Fruit fly (Drosophila melanogaster): Measurements from ENCODE around the gene CG18557.
A peak's percentile ranks its signal among the peaks of the same experiment; 100 is the strongest.

The CG18557 gene

DNA sequence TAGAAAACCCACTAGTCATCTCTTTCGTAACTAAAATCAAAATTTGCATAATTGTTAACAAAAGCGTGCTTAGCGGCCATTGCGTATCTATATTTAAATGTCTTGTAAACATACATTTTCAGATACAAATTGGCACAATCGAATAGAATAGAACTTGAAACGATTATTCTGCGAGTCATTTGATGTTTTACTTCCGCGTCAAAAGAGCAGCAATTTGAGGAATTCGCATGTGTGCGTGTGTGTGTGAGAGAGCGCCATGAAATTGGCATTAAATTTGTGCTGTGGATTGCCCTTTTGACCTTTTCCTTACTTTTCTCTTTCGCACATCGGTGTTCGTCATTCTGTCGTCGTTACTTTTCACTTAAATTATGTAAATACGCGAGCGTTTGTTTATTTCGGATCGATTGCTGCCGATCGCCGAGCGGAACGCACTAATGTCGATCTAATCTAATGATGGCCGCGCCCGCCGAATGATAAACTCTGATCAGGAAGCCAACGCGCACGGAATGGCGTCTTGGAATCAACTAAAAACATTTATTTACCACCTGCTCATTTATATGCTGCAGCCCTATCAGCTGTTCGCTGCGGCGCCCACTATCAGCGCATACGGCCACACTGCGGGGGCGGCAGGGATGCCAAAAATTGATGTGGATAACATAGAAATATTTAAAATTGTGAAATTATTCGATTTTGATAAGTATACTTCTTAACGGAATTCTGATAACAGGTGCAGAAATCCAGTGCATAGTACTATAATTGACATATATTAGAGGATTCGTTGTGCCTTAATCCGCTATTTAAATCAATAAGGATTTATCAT, 39.4 kb upstream of the CG18557 start (continued):
- TF ChIP-seq Eip93F (GFP tag; optimal IDR thresholded peaks at IDR 0.05) = no peak
- peak; percentile 43 for TF ChIP-seq CG32006 (GFP tag; optimal IDR thresholded peaks at IDR 0.05)
- no peak for TF ChIP-seq Hr38 (GFP tag; optimal IDR thresholded peaks at IDR 0.05)
- no peak for TF ChIP-seq spab (GFP tag; optimal IDR thresholded peaks at IDR 0.05)
- no peak for TF ChIP-seq CG31627 (GFP tag; optimal IDR thresholded peaks at IDR 0.05)
- no peak for TF ChIP-seq fd59A (GFP tag; optimal IDR thresholded peaks at IDR 0.05)
- peak; percentile 6 to 20 for TF ChIP-seq ss (GFP tag; optimal IDR thresholded peaks at IDR 0.05)
- TF ChIP-seq CG34406 (GFP tag; optimal IDR thresholded peaks at IDR 0.05) = no peak
- TF ChIP-seq CG1621 (tag; optimal IDR thresholded peaks at IDR 0.05) = peak; percentile 3
- TF ChIP-seq CG10631 (GFP tag; optimal IDR thresholded peaks at IDR 0.05) = no peak
- no peak for TF ChIP-seq CG11762 (GFP tag; optimal IDR thresholded peaks at IDR 0.05; ENCODE audit: insufficient read depth)
- TF ChIP-seq CG7368 (GFP tag; optimal IDR thresholded peaks at IDR 0.05) = no peak
- TF ChIP-seq OdsH (GFP tag; optimal IDR thresholded peaks at IDR 0.05) = no peak
- peak; percentile 53; the same call in 1 of the 3 replicates for TF ChIP-seq CG6163 (GFP tag; IDR thresholded peaks at IDR 0.05)
- TF ChIP-seq Gug (GFP tag; IDR thresholded peaks at IDR 0.05) = no peak
- TF ChIP-seq Ets21C (GFP tag; optimal IDR thresholded peaks at IDR 0.05) = no peak
- no peak for TF ChIP-seq CG16779 (tag; optimal IDR thresholded peaks at IDR 0.05)
- TF ChIP-seq CG11294 (GFP tag; IDR thresholded peaks at IDR 0.05) = 0 out of 2 replicates have a peak, but pooled peaks have one; percentile 32
- no peak for TF ChIP-seq Sox14 (GFP tag; optimal IDR thresholded peaks at IDR 0.05)
- no peak for TF ChIP-seq acj6 (GFP tag; optimal IDR thresholded peaks at IDR 0.05)
- no peak for TF ChIP-seq lz (GFP tag; optimal IDR thresholded peaks at IDR 0.05)
- TF ChIP-seq Met (GFP tag; optimal IDR thresholded peaks at IDR 0.05) = no peak
- TF ChIP-seq Smox (GFP tag; optimal IDR thresholded peaks at IDR 0.05) = no peak

DNA sequence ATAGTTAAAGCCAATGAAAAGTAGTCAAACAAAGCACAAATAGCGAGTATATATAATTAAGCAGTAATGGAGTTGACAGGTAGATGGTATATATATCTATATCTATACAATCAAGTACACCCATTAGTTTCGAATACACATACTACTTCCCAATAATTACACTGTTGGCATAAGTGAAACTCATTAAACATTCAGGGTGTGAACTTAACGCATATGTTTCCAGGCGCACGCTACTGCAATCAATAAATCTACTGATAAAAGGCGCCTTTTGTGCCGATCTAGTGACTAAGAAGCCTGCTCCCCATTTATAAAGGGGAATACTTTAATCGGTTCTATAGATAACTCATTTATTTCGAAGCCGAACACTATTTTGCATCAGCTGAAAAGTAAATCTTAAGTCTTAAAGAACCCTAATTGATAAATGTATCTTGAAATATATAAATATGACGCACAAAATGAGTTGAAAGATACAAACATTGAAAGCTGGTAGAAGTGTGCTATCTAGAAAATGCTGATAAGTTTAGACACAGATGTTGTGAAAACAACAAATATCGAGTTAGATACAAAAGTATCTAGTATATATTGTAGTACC, 38.3 kb upstream of the CG18557 start:
- TF ChIP-seq acj6 (GFP tag; optimal IDR thresholded peaks at IDR 0.05) = no peak
- TF ChIP-seq svp (GFP tag) = peak; percentile 64

DNA sequence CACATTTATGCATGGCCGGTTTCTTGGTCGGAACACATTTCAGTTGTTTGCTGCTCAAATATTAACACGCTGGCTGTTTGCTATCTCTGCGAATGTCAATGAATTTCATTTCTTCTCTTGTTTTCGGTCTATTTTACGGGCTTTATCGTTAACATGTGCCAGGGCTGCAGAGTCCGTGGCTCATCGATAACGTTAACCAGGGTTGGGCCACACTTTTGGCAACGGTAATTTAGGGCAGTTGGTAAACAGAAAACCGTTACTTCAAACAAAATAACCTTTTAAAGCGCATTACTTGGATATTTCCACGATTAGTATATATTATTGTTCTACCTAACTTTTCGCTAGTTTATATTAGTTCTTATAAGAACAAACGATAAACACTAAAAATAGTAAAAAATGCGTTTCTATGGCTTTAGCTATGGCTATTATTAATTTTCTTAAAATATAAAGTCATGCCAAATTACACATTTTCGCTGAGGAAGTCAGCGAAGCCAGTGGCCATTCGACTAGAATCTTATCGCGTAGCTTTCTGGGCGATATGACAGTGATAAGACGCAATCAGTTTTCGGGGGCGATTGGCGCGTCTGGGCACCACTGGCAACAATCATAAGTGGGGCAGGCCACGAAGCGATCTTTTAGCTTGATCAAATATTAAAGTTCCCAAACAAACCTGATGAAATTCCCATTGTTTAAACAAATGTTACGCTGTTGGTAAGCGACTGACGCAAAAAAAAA, 37.6 kb upstream of the CG18557 start:
- TF ChIP-seq Smox (GFP tag; optimal IDR thresholded peaks at IDR 0.05) (peak; percentile 41), Met (GFP tag; optimal IDR thresholded peaks at IDR 0.05) (peak; percentile 55), CG11762 (GFP tag; optimal IDR thresholded peaks at IDR 0.05; ENCODE audit: insufficient read depth) (no peak), achi (GFP tag; optimal IDR thresholded peaks at IDR 0.05) (no peak), CG3919 (GFP tag; optimal IDR thresholded peaks at IDR 0.05) (peak; percentile 7), CG3032 (tag; optimal IDR thresholded peaks at IDR 0.05) (no peak), fd59A (GFP tag; optimal IDR thresholded peaks at IDR 0.05) (no peak), spab (GFP tag; optimal IDR thresholded peaks at IDR 0.05) (no peak), pdm3 (GFP tag; optimal IDR thresholded peaks at IDR 0.05) (peak; percentile 22), CG10669 (GFP tag; optimal IDR thresholded peaks at IDR 0.05) (no peak), Hr4 (GFP tag; optimal IDR thresholded peaks at IDR 0.05) (no peak), Gug (GFP tag; IDR thresholded peaks at IDR 0.05) (no peak), Sox14 (GFP tag; optimal IDR thresholded peaks at IDR 0.05) (peak; percentile 5), CG32006 (GFP tag; optimal IDR thresholded peaks at IDR 0.05) (no peak), CG11902 (GFP tag; optimal IDR thresholded peaks at IDR 0.05) (no peak), CG8319 (GFP tag; optimal IDR thresholded peaks at IDR 0.05) (no peak), CG7368 (GFP tag; optimal IDR thresholded peaks at IDR 0.05) (no peak), CG6163 (GFP tag; IDR thresholded peaks at IDR 0.05) (peak; percentile 51; the same call in 2 of the 3 replicates), Sox102F (GFP tag; optimal IDR thresholded peaks at IDR 0.05) (peak; percentile 27), Lpt (GFP tag; optimal IDR thresholded peaks at IDR 0.05) (no peak), Blimp-1 (GFP tag; optimal IDR thresholded peaks at IDR 0.05) (no peak), cyc (GFP tag; optimal IDR thresholded peaks at IDR 0.05) (peak; percentile 35), CG34406 (GFP tag; optimal IDR thresholded peaks at IDR 0.05) (peak; percentile 27), CG9139 (GFP tag; optimal IDR thresholded peaks at IDR 0.05) (no peak), Eip75B (GFP tag; optimal IDR thresholded peaks at IDR 0.05) (peak; percentile 24), lz (GFP tag; optimal IDR thresholded peaks at IDR 0.05) (peak; percentile 66), ss (GFP tag; optimal IDR thresholded peaks at IDR 0.05) (peak in 1 of 2 experiments; percentile 22), OdsH (GFP tag; optimal IDR thresholded peaks at IDR 0.05) (no peak), CG8632 (GFP tag; optimal IDR thresholded peaks at IDR 0.05) (no peak), Hr39 (GFP tag; optimal IDR thresholded peaks at IDR 0.05) (no peak), CG15336 (GFP tag; IDR thresholded peaks at IDR 0.05) (no peak), CG6808 (GFP tag; optimal IDR thresholded peaks at IDR 0.05) (no peak), topi (GFP tag; optimal IDR thresholded peaks at IDR 0.05) (peak; percentile 29)
